Worm (Caenorhabditis elegans) whole organism, young adult: ENCODE data around the gene dos-2.

ENCODE experiments used
- ama-1 ChIP-seq, 3 experiments: fragments of 150-350 bp in 1 of 3; sonication (generic microtip) in 2 of 3; optimal IDR thresholded peaks; 2 replicates each; lab custom pipeline; 2014 to 2018; ENCODE audit warnings: missing biosample characterization in 2 of 3, missing genetic modification characterization in 2 of 3, missing genetic modification reagents in 2 of 3
- attf-6 ChIP-seq: fragments of 200-800 bp; sonication (Bioruptor generic); IDR thresholded peaks from 2 replicates; pipeline ENCODE4 v1.3.6; 2022; ENCODE audit warnings: missing genetic modification reagents, missing genetic modification characterization, missing compliant biosample characterization
- ceh-58 ChIP-seq: fragments of 200-800 bp; sonication (Bioruptor generic); IDR thresholded peaks from 2 replicates; pipeline ENCODE4 v1.3.6; 2022; ENCODE audit warnings: missing genetic modification characterization, missing compliant biosample characterization
- ceh-79 ChIP-seq: sonication (generic microtip); optimal IDR thresholded peaks from 2 replicates; lab custom pipeline; 2017; ENCODE audit warnings: mild to moderate bottlenecking, missing genetic modification characterization, missing compliant biosample characterization
- dpl-1 ChIP-seq: fragments of 150-350 bp; optimal IDR thresholded peaks from 2 replicates; lab custom pipeline; 2014; ENCODE audit warnings: missing biosample characterization, missing genetic modification reagents, missing genetic modification characterization
- him-1 ChIP-seq: sonication (generic microtip); optimal IDR thresholded peaks from 2 replicates; lab custom pipeline; 2016; ENCODE audit warnings: missing genotype, missing genetic modification reagents, missing genetic modification characterization, missing compliant biosample characterization
- hmg-20 ChIP-seq: fragments of 200-800 bp; sonication (Bioruptor generic); IDR thresholded peaks from 2 replicates; pipeline ENCODE4 v1.3.6; 2022; ENCODE audit warnings: missing genetic modification reagents, missing genetic modification characterization, missing compliant biosample characterization
- lsy-27 ChIP-seq: sonication (generic microtip); optimal IDR thresholded peaks from 2 replicates; lab custom pipeline; 2017; ENCODE audit warnings: missing genetic modification characterization, mild to moderate bottlenecking, missing compliant biosample characterization, antibody characterized with exemption, missing genotype, borderline replicate concordance; ENCODE audit not compliant: insufficient read depth
- nhr-27 ChIP-seq: fragments of 200-800 bp; sonication (Bioruptor generic); optimal IDR thresholded peaks from 2 replicates; lab custom pipeline; 2018; ENCODE audit warnings: mild to moderate bottlenecking, missing genetic modification characterization, moderate library complexity, missing compliant biosample characterization
- pha-4 ChIP-seq: fragments of 150-350 bp; sonication (generic microtip); optimal IDR thresholded peaks from 2 replicates; lab custom pipeline; 2014; ENCODE audit warnings: missing biosample characterization, missing genetic modification reagents, missing genetic modification characterization
- unc-130 ChIP-seq: sonication (generic microtip); optimal IDR thresholded peaks from 2 replicates; lab custom pipeline; 2016; ENCODE audit warnings: missing genetic modification reagents, missing genetic modification characterization, missing compliant biosample characterization
- ztf-6 ChIP-seq: fragments of 200-800 bp; sonication (Bioruptor generic); IDR thresholded peaks from 2 replicates; pipeline ENCODE4 v1.3.6; 2022; ENCODE audit warnings: missing genetic modification reagents, missing genetic modification characterization, missing compliant biosample characterization

DNA sequence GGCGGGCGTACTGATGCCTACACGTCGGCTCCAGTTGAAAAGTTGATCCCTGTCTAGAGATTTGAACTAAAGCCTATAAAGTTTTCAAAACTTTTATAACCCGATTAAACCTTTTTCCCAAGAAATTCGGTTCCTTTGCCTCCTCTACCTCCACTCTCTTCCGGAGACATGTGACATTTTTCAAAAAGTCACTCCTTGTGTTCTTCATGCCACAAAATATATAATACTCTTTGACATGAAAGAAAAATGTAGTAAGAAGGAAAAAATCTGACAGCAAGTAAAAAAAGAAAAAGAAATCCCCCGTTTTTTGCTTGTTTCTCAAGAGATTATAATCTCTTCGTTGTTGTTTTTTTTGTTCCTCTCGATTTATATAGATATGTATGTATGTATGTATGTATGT is 21.2 kb upstream of the dos-2 start:
- TF ChIP-seq nhr-27 (tag; lab: Kevin White, UChicago) (no peak), pha-4 (no peak), attf-6 (GFP tag; lab: Robert Waterston, UW) (no peak), ztf-6 (GFP tag; lab: Robert Waterston, UW) (no peak), unc-130 (GFP tag; lab: Kevin White, UChicago) (no peak), him-1 (tag; lab: Kevin White, UChicago) (no peak), hmg-20 (no peak), dpl-1 (GFP tag; lab: Kevin White, UChicago) (no peak), lsy-27 (tag; lab: Kevin White, UChicago) (no peak), ceh-58 (no peak), ceh-79 (no peak), ama-1 (optimal IDR thresholded peaks at IDR 0.05; lab: Kevin White, UChicago) (no peak), ama-1 (GFP tag; optimal IDR thresholded peaks at IDR 0.05; lab: Kevin White, UChicago) (no peak)
